Fruit fly (Drosophila melanogaster): ENCODE measurements around the gene Ge-1.
A peak's percentile ranks its signal among the peaks of the same experiment; 100 is the strongest.

Gene Ge-1

dm6 chr2L:11123499-11123898 is 22.8 kb upstream of the Ge-1 start, which contains the start of the genes Csl4 and Nup160 (continued):
- no peak for TF ChIP-seq CG6808 (GFP tag; optimal IDR thresholded peaks at IDR 0.05)
- no peak for TF ChIP-seq CG3919 (GFP tag; optimal IDR thresholded peaks at IDR 0.05)
- peak; percentile 84 for TF ChIP-seq cyc (GFP tag; optimal IDR thresholded peaks at IDR 0.05)
- TF ChIP-seq Sox15 (GFP tag; optimal IDR thresholded peaks at IDR 0.05), result peak; percentile 50
- TF ChIP-seq vri (GFP tag; optimal IDR thresholded peaks at IDR 0.05), result no peak
- no peak for TF ChIP-seq dsx (GFP tag; optimal IDR thresholded peaks at IDR 0.05; ENCODE audit: poor library complexity, severe bottlenecking)
- TF ChIP-seq Eip93F (GFP tag; optimal IDR thresholded peaks at IDR 0.05), result peak; percentile 31
- TF ChIP-seq CG6792 (GFP tag; optimal IDR thresholded peaks at IDR 0.05), result peak; percentile 70
- no peak for TF ChIP-seq CG6854 (GFP tag; optimal IDR thresholded peaks at IDR 0.05)
- no peak for TF ChIP-seq Met (GFP tag; optimal IDR thresholded peaks at IDR 0.05)
- TF ChIP-seq CG8119 (GFP tag; IDR thresholded peaks at IDR 0.05), result no peak
- TF ChIP-seq esn (GFP tag; optimal IDR thresholded peaks at IDR 0.05), result peak; percentile 87
- no peak for TF ChIP-seq CG16779 (tag; optimal IDR thresholded peaks at IDR 0.05)
- no peak for TF ChIP-seq CG10631 (GFP tag; optimal IDR thresholded peaks at IDR 0.05)
- TF ChIP-seq topi (GFP tag; optimal IDR thresholded peaks at IDR 0.05), result peak; percentile 84
- TF ChIP-seq CG4318 (GFP tag; optimal IDR thresholded peaks at IDR 0.05), result no peak
- TF ChIP-seq CG8319 (GFP tag; optimal IDR thresholded peaks at IDR 0.05), result peak; percentile 67
- no peak for TF ChIP-seq svp (GFP tag)
- no peak for TF ChIP-seq ss (GFP tag; optimal IDR thresholded peaks at IDR 0.05)
- no peak for TF ChIP-seq pdm3 (GFP tag; optimal IDR thresholded peaks at IDR 0.05)
- no peak for TF ChIP-seq spab (GFP tag; optimal IDR thresholded peaks at IDR 0.05)
- TF ChIP-seq fd59A (GFP tag; optimal IDR thresholded peaks at IDR 0.05), result no peak
- TF ChIP-seq CG11762 (GFP tag; optimal IDR thresholded peaks at IDR 0.05; ENCODE audit: insufficient read depth), result peak; percentile 58
- 0 out of 2 replicates have a peak, but pooled peaks have one; percentile 48 for TF ChIP-seq CG11294 (GFP tag; IDR thresholded peaks at IDR 0.05)
- TF ChIP-seq Lpt (GFP tag; optimal IDR thresholded peaks at IDR 0.05), result no peak
- peak; percentile 63; the same call in 1 of the 3 replicates for TF ChIP-seq CG6163 (GFP tag; IDR thresholded peaks at IDR 0.05)
- no peak for TF ChIP-seq dac (GFP tag; optimal IDR thresholded peaks at IDR 0.05)
- no peak for TF ChIP-seq Smox (GFP tag; optimal IDR thresholded peaks at IDR 0.05)
- no peak for TF ChIP-seq Ets96B (tag; optimal IDR thresholded peaks at IDR 0.05)
- TF ChIP-seq CG6276 (GFP tag; optimal IDR thresholded peaks at IDR 0.05), result no peak
- TF ChIP-seq CG31627 (GFP tag; optimal IDR thresholded peaks at IDR 0.05), result peak; percentile 87
- peak; percentile 81 for TF ChIP-seq achi (GFP tag; optimal IDR thresholded peaks at IDR 0.05)
- TF ChIP-seq Hr38 (GFP tag; optimal IDR thresholded peaks at IDR 0.05), result peak; percentile 62
- no peak for TF ChIP-seq CG10669 (GFP tag; optimal IDR thresholded peaks at IDR 0.05)

dm6 chr2L:11121614-11122013 is 20.9 kb upstream of the Ge-1 start, which contains the start of gene Dnaaf4:
Gene Dnaaf4, minus strand, starts transcription at chr2L:11121714.
- TF ChIP-seq Gug (GFP tag; IDR thresholded peaks at IDR 0.05) (no peak), ss (GFP tag; optimal IDR thresholded peaks at IDR 0.05) (no peak), Ets96B (tag; optimal IDR thresholded peaks at IDR 0.05) (no peak), fd85E (GFP tag; optimal IDR thresholded peaks at IDR 0.05) (no peak), pdm3 (GFP tag; optimal IDR thresholded peaks at IDR 0.05) (no peak), Eip93F (GFP tag; optimal IDR thresholded peaks at IDR 0.05) (no peak), CG8632 (GFP tag; optimal IDR thresholded peaks at IDR 0.05) (no peak), dac (GFP tag; optimal IDR thresholded peaks at IDR 0.05) (no peak), svp (GFP tag) (no peak), eg (GFP tag; IDR thresholded peaks at IDR 0.05) (no peak), Sox102F (GFP tag; optimal IDR thresholded peaks at IDR 0.05) (no peak), spab (GFP tag; optimal IDR thresholded peaks at IDR 0.05) (no peak), CG31627 (GFP tag; optimal IDR thresholded peaks at IDR 0.05) (no peak), dsx (GFP tag; optimal IDR thresholded peaks at IDR 0.05; ENCODE audit: poor library complexity, severe bottlenecking) (no peak), Hr4 (GFP tag; optimal IDR thresholded peaks at IDR 0.05) (no peak), CG4318 (GFP tag; optimal IDR thresholded peaks at IDR 0.05) (no peak), lz (GFP tag; optimal IDR thresholded peaks at IDR 0.05) (no peak), CG6792 (GFP tag; optimal IDR thresholded peaks at IDR 0.05) (no peak), CG11762 (GFP tag; optimal IDR thresholded peaks at IDR 0.05; ENCODE audit: insufficient read depth) (no peak), Met (GFP tag; optimal IDR thresholded peaks at IDR 0.05) (no peak)

All from whole organism, prepupa.